Worm (Caenorhabditis elegans) whole organism, midembryonic: Measurements from ENCODE around the gene clc-24.

Experiments
- T22C8.4 ChIP-seq: fragments of 200-800 bp; sonication (Bioruptor generic); IDR thresholded peaks from 2 replicates; pipeline ENCODE4 v1.3.6; 2022; ENCODE audit warnings: missing genetic modification characterization, missing compliant biosample characterization
- cog-1 ChIP-seq: sonication (generic microtip); optimal IDR thresholded peaks from 2 replicates; lab custom pipeline; 2016; ENCODE audit warnings: missing genetic modification characterization, missing compliant biosample characterization
- klf-2 ChIP-seq: fragments of 200-800 bp; sonication (Bioruptor generic); conservative IDR thresholded peaks from 2 replicates; pipeline ENCODE4 v1.3.6; 2022; ENCODE audit warnings: missing genetic modification reagents, missing genetic modification characterization, missing compliant biosample characterization
- ref-1 ChIP-seq: fragments of 200-800 bp; sonication (Bioruptor generic); conservative IDR thresholded peaks from 2 replicates; pipeline ENCODE4 v1.3.6; 2022; ENCODE audit warnings: missing genetic modification reagents, missing genetic modification characterization, missing compliant biosample characterization
- ztf-23 ChIP-seq: fragments of 200-800 bp; sonication (Bioruptor generic); IDR thresholded peaks from 2 replicates; pipeline ENCODE4 v1.3.6; 2022; ENCODE audit warnings: missing genetic modification reagents, missing genetic modification characterization, missing compliant biosample characterization

DNA sequence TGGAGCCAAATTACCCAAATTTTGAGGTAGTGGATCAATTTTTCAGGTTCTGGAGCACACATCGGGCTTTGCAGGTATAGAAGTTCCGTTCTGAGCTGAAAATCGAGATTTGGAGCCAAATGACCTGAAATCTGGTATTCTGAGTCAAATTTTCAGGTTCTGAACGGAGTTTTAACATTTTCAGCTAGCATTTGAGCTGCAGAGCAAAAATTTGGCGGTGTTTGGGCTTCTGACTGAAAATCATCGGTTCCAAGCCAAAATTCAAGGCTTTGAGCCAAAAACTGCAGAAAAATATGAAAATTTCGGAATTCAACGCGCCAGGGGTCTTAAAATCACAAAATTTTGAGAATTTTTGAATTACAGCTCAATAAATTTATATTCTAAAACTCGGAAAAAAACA, 21.1 kb downstream of the clc-24 start, which contains the start of the genes clc-26 and E_BE45912.2:
- TF ChIP-seq ref-1 (GFP tag; lab: Robert Waterston, UW) (no peak), T22C8.4 (GFP tag; lab: Robert Waterston, UW) (no peak), ztf-23 (GFP tag; lab: Robert Waterston, UW) (no peak), klf-2 (GFP tag; lab: Robert Waterston, UW) (no peak), cog-1 (tag; lab: Kevin White, UChicago) (no peak)
